Fruit fly (Drosophila melanogaster) whole organism: ENCODE data around the gene CG11317.

ENCODE experiments used
- EcR ChIP-seq, 2 experiments: fragments of >200 bp; optimal IDR thresholded peaks; 2 replicates each; lab custom pipeline; 2017; ENCODE audit warnings: missing biosample characterization in 2 of 2, missing genetic modification characterization in 2 of 2, missing genetic modification reagents in 2 of 2
- pan ChIP-seq: fragments of >200 bp; optimal IDR thresholded peaks from 2 replicates; lab custom pipeline; 2017
- psq ChIP-seq: fragments of >200 bp; optimal IDR thresholded peaks from 2 replicates; lab custom pipeline; 2017

dm6 chr3R:31086394-31086793 lies 10.7 kb downstream of the CG11317 start:
- TF ChIP-seq EcR (GFP tag; optimal IDR thresholded peaks at IDR 0.05; lab: Kevin White, UChicago) (no peak), pan (lab: Kevin White, UChicago) (no peak), psq (no peak)
